Worm (Caenorhabditis elegans) whole organism, L2 larva: Measurements from ENCODE around the gene srx-45.

Experiments used
- ZK546.5 ChIP-seq: sonication (generic microtip); optimal IDR thresholded peaks from 2 replicates; lab custom pipeline; 2017; ENCODE audit warnings: missing biosample characterization, missing genetic modification characterization
- lin-13 ChIP-seq: fragments of 150-350 bp; optimal IDR thresholded peaks from 2 replicates; lab custom pipeline; 2014; ENCODE audit warnings: missing biosample characterization, missing genetic modification reagents, missing genetic modification characterization
- lin-39 ChIP-seq: fragments of 150-350 bp; optimal IDR thresholded peaks from 2 replicates; lab custom pipeline; 2014; ENCODE audit warnings: missing biosample characterization, missing genetic modification reagents, missing genetic modification characterization
- lsy-2 ChIP-seq, 2 experiments: fragments of 150-350 bp in 1 of 2; sonication (generic microtip) in 1 of 2; optimal IDR thresholded peaks; 2 replicates each; lab custom pipeline; 2014 to 2017; ENCODE audit warnings: missing biosample characterization in 2 of 2, missing genetic modification characterization in 2 of 2
- mbf-1 ChIP-seq: sonication (generic microtip); optimal IDR thresholded peaks from 2 replicates; lab custom pipeline; 2017; ENCODE audit warnings: missing biosample characterization, missing genetic modification characterization
- nhr-11 ChIP-seq: fragments of 150-350 bp; optimal IDR thresholded peaks from 2 replicates; lab custom pipeline; 2014; ENCODE audit warnings: missing biosample characterization, missing genetic modification characterization
- nhr-12 ChIP-seq: fragments of 150-350 bp; optimal IDR thresholded peaks from 2 replicates; lab custom pipeline; 2014; ENCODE audit warnings: missing biosample characterization, missing genetic modification characterization
- nhr-237 ChIP-seq: fragments of 150-350 bp; optimal IDR thresholded peaks from 2 replicates; lab custom pipeline; 2014; ENCODE audit warnings: missing biosample characterization, missing genetic modification characterization
- nhr-25 ChIP-seq: fragments of 150-350 bp; sonication (generic microtip); optimal IDR thresholded peaks from 3 replicates; lab custom pipeline; 2014; ENCODE audit warnings: missing biosample characterization, missing genetic modification characterization
- nhr-77 ChIP-seq: fragments of 150-350 bp; optimal IDR thresholded peaks from 2 replicates; lab custom pipeline; 2014; ENCODE audit warnings: missing biosample characterization, missing genetic modification characterization
- skn-1 ChIP-seq: sonication (generic microtip); optimal IDR thresholded peaks from 2 replicates; lab custom pipeline; 2017; ENCODE audit warnings: missing biosample characterization, missing genetic modification characterization
- snpc-4 ChIP-seq: fragments of 150-350 bp; optimal IDR thresholded peaks from 2 replicates; lab custom pipeline; 2014; ENCODE audit warnings: missing biosample characterization, missing genetic modification characterization
- unc-62 ChIP-seq: fragments of 150-350 bp; optimal IDR thresholded peaks from 2 replicates; lab custom pipeline; 2014; ENCODE audit warnings: missing biosample characterization, missing genetic modification reagents, missing genetic modification characterization

DNA sequence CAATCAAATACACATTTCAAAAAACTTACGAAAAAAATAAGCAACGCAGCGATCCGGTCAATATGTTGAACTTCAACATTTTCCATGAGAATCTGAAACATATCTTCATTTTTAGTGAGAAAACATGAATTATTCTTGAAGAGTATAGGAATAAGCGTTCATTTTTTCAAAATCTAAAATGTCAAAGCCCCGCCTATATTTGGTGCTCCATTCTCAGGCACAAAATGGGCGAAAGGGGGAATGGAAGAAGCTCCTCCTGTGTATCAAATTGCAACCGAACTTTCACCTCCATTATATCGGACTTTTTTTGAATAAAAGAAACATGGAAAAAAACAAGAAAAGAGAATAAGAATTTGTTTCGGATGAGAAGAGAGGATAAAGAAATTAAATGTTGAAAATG, at the start of gene srx-45:
- TF ChIP-seq mbf-1 (tag; lab: Kevin White, UChicago) (no peak), lsy-2 (tag; optimal IDR thresholded peaks at IDR 0.05; lab: Kevin White, UChicago) (no peak), nhr-237 (tag; lab: Kevin White, UChicago) (no peak), nhr-11 (tag; lab: Kevin White, UChicago) (no peak), nhr-12 (tag; lab: Kevin White, UChicago) (no peak), lin-13 (GFP tag; lab: Kevin White, UChicago) (no peak), nhr-77 (tag; lab: Kevin White, UChicago) (no peak), unc-62 (GFP tag; lab: Kevin White, UChicago) (no peak), skn-1 (tag; lab: Kevin White, UChicago) (no peak), ZK546.5 (no peak), nhr-25 (tag; lab: Kevin White, UChicago) (no peak), snpc-4 (tag; lab: Kevin White, UChicago) (no peak), lin-39 (tag; lab: Kevin White, UChicago) (no peak)
